Worm (Caenorhabditis elegans) whole organism, L4/young adult: Measurements from ENCODE around the gene srw-62.

Source experiments
- W03F9.2 ChIP-seq: fragments of 150-350 bp; optimal IDR thresholded peaks from 2 replicates; lab custom pipeline; 2014; ENCODE audit warnings: missing biosample characterization, missing genetic modification characterization
- him-1 ChIP-seq: sonication (generic microtip); optimal IDR thresholded peaks from 2 replicates; lab custom pipeline; 2016; ENCODE audit warnings: missing genotype, missing genetic modification reagents, missing genetic modification characterization, missing compliant biosample characterization

DNA sequence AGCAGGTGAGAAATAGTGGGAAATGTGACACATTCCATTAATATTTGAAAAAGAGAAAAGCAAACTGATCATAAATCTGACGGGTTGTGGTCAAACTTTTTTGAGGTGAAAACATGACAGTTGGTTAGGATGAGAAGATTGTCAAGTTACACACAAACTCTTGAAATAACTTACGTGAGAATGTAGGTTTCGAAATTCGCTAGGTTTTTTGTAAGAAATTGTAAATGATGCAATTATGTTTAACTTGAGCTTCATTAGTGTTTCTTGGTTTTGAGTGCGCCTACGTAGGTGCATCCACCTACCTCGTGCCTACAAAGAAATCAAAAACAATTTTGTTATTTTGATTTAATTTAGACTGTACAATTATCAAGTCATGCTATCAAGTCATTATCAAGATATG, 10.1 kb downstream of the srw-62 start, which contains the start of gene cex-2:
- no peak for TF ChIP-seq him-1
- TF ChIP-seq W03F9.2 (tag; lab: Kevin White, UChicago): no peak
